Worm (Caenorhabditis elegans) whole organism, L2 larva: ENCODE results near the gene mps-2.

Experiments used
- egl-27 ChIP-seq: sonication (generic microtip); optimal IDR thresholded peaks from 3 replicates; lab custom pipeline; 2017; ENCODE audit warnings: missing biosample characterization, missing genetic modification reagents, missing genetic modification characterization
- fos-1 ChIP-seq: fragments of 150-350 bp; optimal IDR thresholded peaks from 2 replicates; lab custom pipeline; 2014; ENCODE audit warnings: missing biosample characterization, missing genetic modification characterization
- lin-39 ChIP-seq: fragments of 150-350 bp; optimal IDR thresholded peaks from 2 replicates; lab custom pipeline; 2014; ENCODE audit warnings: missing biosample characterization, missing genetic modification reagents, missing genetic modification characterization
- skn-1 ChIP-seq: sonication (generic microtip); optimal IDR thresholded peaks from 2 replicates; lab custom pipeline; 2017; ENCODE audit warnings: missing biosample characterization, missing genetic modification characterization
- unc-62 ChIP-seq: fragments of 150-350 bp; optimal IDR thresholded peaks from 2 replicates; lab custom pipeline; 2014; ENCODE audit warnings: missing biosample characterization, missing genetic modification reagents, missing genetic modification characterization
- zag-1 ChIP-seq: fragments of 150-350 bp; optimal IDR thresholded peaks from 2 replicates; lab custom pipeline; 2014; ENCODE audit warnings: missing biosample characterization, missing genetic modification characterization

- no peak for TF ChIP-seq lin-39
- no peak for TF ChIP-seq skn-1 (tag; lab: Kevin White, UChicago)
- no peak for TF ChIP-seq fos-1 (tag; lab: Kevin White, UChicago)
- TF ChIP-seq zag-1 (tag; lab: Kevin White, UChicago), result no peak
- no peak for TF ChIP-seq egl-27 (tag; lab: Kevin White, UChicago)
- no peak for TF ChIP-seq unc-62 (GFP tag; lab: Kevin White, UChicago)
These were observed 7.9 kb downstream of the mps-2 start for ce11 chrII:303927-304711.
